Fruit fly (Drosophila melanogaster): ENCODE data around the gene CG33725.
A peak's percentile ranks its signal among the peaks of the same experiment; 100 is the strongest.

The CG33725 gene

DNA sequence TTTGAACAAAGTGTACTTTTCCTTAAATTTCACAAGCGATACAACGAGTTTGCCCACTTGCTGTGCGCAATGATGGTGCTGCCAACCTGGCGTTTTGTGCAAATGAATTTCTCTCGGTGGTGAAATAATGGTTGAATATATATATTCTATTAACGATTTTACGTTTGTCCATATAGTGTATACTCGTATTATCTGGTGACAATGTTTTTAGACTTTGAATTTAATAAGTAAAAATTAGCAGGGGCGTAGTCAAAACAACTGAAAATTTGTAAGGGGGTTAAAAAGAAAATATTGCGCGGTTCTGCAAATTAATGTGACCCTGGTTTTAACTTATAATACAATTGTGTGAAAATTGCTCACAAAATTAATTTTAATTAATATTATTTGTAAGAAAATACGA, 41.5 kb downstream of the CG33725 start, which contains the start of the genes ver and Gcn5 (continued):
- TF ChIP-seq CG9876 (GFP tag; optimal IDR thresholded peaks at IDR 0.05) (peak; percentile 45), Atf6 (GFP tag; IDR thresholded peaks at IDR 0.05) (peak; percentile 89), sens (GFP tag) (peak; percentile 97), lov (optimal IDR thresholded peaks at IDR 0.05) (no peak), lov (GFP tag; IDR thresholded peaks at IDR 0.05) (peak; percentile 90), ssp (GFP tag; IDR thresholded peaks at IDR 0.05) (peak; percentile 86), sr (GFP tag; IDR thresholded peaks at IDR 0.05) (peak; percentile 75; the same call in 2 of the 3 replicates), CG14860 (GFP tag; IDR thresholded peaks at IDR 0.05; ENCODE audit: partially characterized antibody) (no peak), luna (GFP tag; optimal IDR thresholded peaks at IDR 0.05) (peak; percentile 82), unpg (GFP tag; optimal IDR thresholded peaks at IDR 0.05) (peak; percentile 90), sug (tag; optimal IDR thresholded peaks at IDR 0.05) (peak; percentile 84), Mrtf (GFP tag; IDR thresholded peaks at IDR 0.05) (peak; percentile 88), NC2α (GFP tag; optimal IDR thresholded peaks at IDR 0.05) (peak; percentile 36), corto (GFP tag; optimal IDR thresholded peaks at IDR 0.05) (peak; percentile 89), unc-4 (GFP tag; IDR thresholded peaks at IDR 0.05; ENCODE audit: partially characterized antibody) (no peak), kah (GFP tag; optimal IDR thresholded peaks at IDR 0.05) (peak; percentile 71), CG9727 (GFP tag; optimal IDR thresholded peaks at IDR 0.05) (peak; percentile 94), Ets65A (GFP tag) (peak; percentile 98), D19B (GFP tag; optimal IDR thresholded peaks at IDR 0.05) (peak; percentile 85), tin (GFP tag; optimal IDR thresholded peaks at IDR 0.05) (peak; percentile 86), Opbp (GFP tag; IDR thresholded peaks at IDR 0.05; ENCODE audit: partially characterized antibody) (no peak), CG31224 (GFP tag; IDR thresholded peaks at IDR 0.05) (peak; percentile 86), Poxn (GFP tag; IDR thresholded peaks at IDR 0.05) (peak; percentile 78; the same call in 1 of the 2 replicates), grau (tag; optimal IDR thresholded peaks at IDR 0.05) (peak; percentile 89), CG7928 (GFP tag; optimal IDR thresholded peaks at IDR 0.05) (peak; percentile 79), Gsc (GFP tag; IDR thresholded peaks at IDR 0.05) (peak; percentile 72), CG3407 (GFP tag; optimal IDR thresholded peaks at IDR 0.05) (peak; percentile 75), CG10209 (GFP tag; optimal IDR thresholded peaks at IDR 0.05) (peak; percentile 95), Pdp1 (GFP tag; optimal IDR thresholded peaks at IDR 0.05) (peak; percentile 85 to 86), Dad (GFP tag; optimal IDR thresholded peaks at IDR 0.05) (peak; percentile 81), tll (GFP tag; optimal IDR thresholded peaks at IDR 0.05) (peak in 1 of 2 experiments; percentile 27), Dfd (GFP tag; optimal IDR thresholded peaks at IDR 0.05) (no peak), bigmax (GFP tag; optimal IDR thresholded peaks at IDR 0.05) (peak; percentile 71), jumu (GFP tag; optimal IDR thresholded peaks at IDR 0.05) (peak; percentile 78), z (GFP tag; IDR thresholded peaks at IDR 0.05) (peak; percentile 63; the same call in 1 of the 3 replicates), crp (GFP tag; optimal IDR thresholded peaks at IDR 0.05) (peak in 1 of 2 experiments; percentile 65), CG7839 (tag; optimal IDR thresholded peaks at IDR 0.05) (peak; percentile 93), CG8359 (GFP tag; optimal IDR thresholded peaks at IDR 0.05; ENCODE audit: borderline replicate concordance) (peak; percentile 60), CG11247 (GFP tag; IDR thresholded peaks at IDR 0.05) (peak; percentile 95), bsh (GFP tag; optimal IDR thresholded peaks at IDR 0.05) (peak; percentile 83 to 91), Hr3 (GFP tag; optimal IDR thresholded peaks at IDR 0.05) (peak; percentile 93), E2f2 (GFP tag; IDR thresholded peaks at IDR 0.05) (peak; percentile 82), esg (GFP tag; conservative IDR thresholded peaks at IDR 0.05) (peak; percentile 89), Nf-YB (GFP tag; optimal IDR thresholded peaks at IDR 0.05) (peak; percentile 78), CG4730 (GFP tag; IDR thresholded peaks at IDR 0.05) (peak; percentile 91), CG10321 (GFP tag; IDR thresholded peaks at IDR 0.05) (peak; percentile 72), Hey (tag; optimal IDR thresholded peaks at IDR 0.05) (peak; percentile 33), Spps (tag; optimal IDR thresholded peaks at IDR 0.05) (peak; percentile 77), CG14050 (GFP tag; IDR thresholded peaks at IDR 0.05) (peak; percentile 93), gcm (GFP tag; optimal IDR thresholded peaks at IDR 0.05) (peak; percentile 88), Atf-2 (GFP tag; optimal IDR thresholded peaks at IDR 0.05) (peak; percentile 54)
